Fruit fly (Drosophila melanogaster) whole organism, embryonic: ENCODE data around the gene Smu1.

Source experiments
- Ada2b ChIP-seq: fragments of 200-800 bp; sonication (Bioruptor generic); IDR thresholded peaks from 2 replicates; pipeline ENCODE4 v1.3.6; 2022; ENCODE audit warnings: missing biosample characterization, missing genetic modification characterization
- CG10274 ChIP-seq: fragments of 200-800 bp; sonication (Bioruptor generic); optimal IDR thresholded peaks from 3 replicates; lab custom pipeline; 2017; ENCODE audit warnings: missing biosample characterization, mild to moderate bottlenecking, missing genetic modification characterization
- CG10543 ChIP-seq: fragments of 200-800 bp; sonication (Bioruptor generic); optimal IDR thresholded peaks from 3 replicates; lab custom pipeline; 2017; ENCODE audit warnings: missing biosample characterization, mild to moderate bottlenecking, missing genetic modification characterization, moderate library complexity
- CG10565 ChIP-seq: fragments of 200-800 bp; sonication (Bioruptor generic); optimal IDR thresholded peaks from 3 replicates; lab custom pipeline; 2016; ENCODE audit warnings: missing biosample characterization, mild to moderate bottlenecking, missing genetic modification characterization
- CG12104 ChIP-seq: fragments of 200-800 bp; sonication (Bioruptor generic); optimal IDR thresholded peaks from 3 replicates; lab custom pipeline; 2016; ENCODE audit warnings: missing biosample characterization, missing genetic modification characterization
- CG12219 ChIP-seq: fragments of 200-800 bp; sonication (Bioruptor generic); optimal IDR thresholded peaks from 3 replicates; lab custom pipeline; 2018; ENCODE audit warnings: missing biosample characterization, mild to moderate bottlenecking, missing genetic modification characterization
- CG13296 ChIP-seq: fragments of 200-800 bp; sonication (Bioruptor generic); optimal IDR thresholded peaks from 3 replicates; lab custom pipeline; 2018; ENCODE audit warnings: missing biosample characterization, mild to moderate bottlenecking, missing genetic modification characterization
- CG15011 ChIP-seq: fragments of 200-800 bp; sonication (Bioruptor generic); optimal IDR thresholded peaks from 3 replicates; lab custom pipeline; 2018; ENCODE audit warnings: missing biosample characterization, mild to moderate bottlenecking, missing genetic modification characterization
- CG2875 ChIP-seq: fragments of 200-800 bp; sonication (Bioruptor generic); optimal IDR thresholded peaks from 2 replicates; lab custom pipeline; 2017; ENCODE audit warnings: missing biosample characterization, mild to moderate bottlenecking, missing genetic modification characterization, missing genetic modification reagents
- CG3065 ChIP-seq: fragments of 200-800 bp; sonication (Bioruptor generic); optimal IDR thresholded peaks from 2 replicates; lab custom pipeline; 2016; ENCODE audit warnings: missing biosample characterization, missing genetic modification characterization
- CG3163 ChIP-seq: fragments of 200-800 bp; sonication (Bioruptor generic); optimal IDR thresholded peaks from 3 replicates; lab custom pipeline; 2016; ENCODE audit warnings: missing biosample characterization, missing genetic modification characterization
- CG32532 ChIP-seq: fragments of 200-800 bp; sonication (Bioruptor generic); IDR thresholded peaks from 2 replicates; pipeline ENCODE4 v1.3.6; 2022; ENCODE audit warnings: missing biosample characterization, missing genetic modification characterization
- CG6689 ChIP-seq: fragments of 200-800 bp; sonication (Bioruptor generic); IDR thresholded peaks from 2 replicates; pipeline ENCODE4 v1.3.6; 2022; ENCODE audit warnings: missing biosample characterization, missing genetic modification characterization
- CG8281 ChIP-seq: fragments of 200-800 bp; sonication (Bioruptor generic); optimal IDR thresholded peaks from 2 replicates; lab custom pipeline; 2018; ENCODE audit warnings: missing biosample characterization, mild to moderate bottlenecking, missing genetic modification characterization, moderate library complexity
- CG8290 ChIP-seq, 3 experiments: fragments of 200-800 bp; sonication (Bioruptor generic); optimal IDR thresholded peaks; 2 replicates each; lab custom pipeline; 2016 to 2019; ENCODE audit warnings: missing biosample characterization in 3 of 3, missing genetic modification characterization in 3 of 3, mild to moderate bottlenecking in 2 of 3, moderate library complexity in 1 of 3
- CG9932 ChIP-seq: fragments of 200-800 bp; sonication (Bioruptor generic); IDR thresholded peaks from 2 replicates; pipeline ENCODE4 v1.3.6; 2022; ENCODE audit warnings: missing biosample characterization, missing genetic modification characterization
- Dad ChIP-seq: fragments of 200-800 bp; sonication (Bioruptor generic); optimal IDR thresholded peaks from 3 replicates; lab custom pipeline; 2016; ENCODE audit warnings: missing biosample characterization, missing genetic modification characterization
- Dbx ChIP-seq: fragments of 200-800 bp; sonication (Bioruptor generic); IDR thresholded peaks from 3 replicates; pipeline ENCODE4 v1.3.6; 2022; ENCODE audit warnings: missing biosample characterization, missing genetic modification characterization
- Deaf1 ChIP-seq: fragments of 200-800 bp; optimal IDR thresholded peaks from 3 replicates; lab custom pipeline; 2019; ENCODE audit warnings: missing biosample characterization, mild to moderate bottlenecking, missing genetic modification characterization, moderate library complexity
- Doc2 ChIP-seq: fragments of 200-800 bp; sonication (Bioruptor generic); IDR thresholded peaks from 2 replicates; pipeline ENCODE4 v1.3.6; 2022; ENCODE audit warnings: missing biosample characterization, missing genetic modification characterization
- Doc3 ChIP-seq: fragments of 200-800 bp; sonication (Bioruptor generic); IDR thresholded peaks from 3 replicates; pipeline ENCODE4 v1.3.6; 2022; ENCODE audit warnings: missing biosample characterization, missing genetic modification characterization; ENCODE audit not compliant: partially characterized antibody
- Dref ChIP-seq: fragments of 200-800 bp; sonication (Bioruptor generic); IDR thresholded peaks from 2 replicates; pipeline ENCODE4 v1.3.6; 2022; ENCODE audit warnings: missing biosample characterization, missing genetic modification characterization
- Eip74EF ChIP-seq, 2 experiments: fragments of 200-800 bp in 1 of 2; fragments of >200 bp in 1 of 2; sonication (Bioruptor generic) in 1 of 2; optimal IDR thresholded peaks; 2 replicates each; lab custom pipeline; 2017 to 2019; ENCODE audit warnings: missing biosample characterization in 2 of 2, missing genetic modification characterization in 2 of 2, mild to moderate bottlenecking in 1 of 2, moderate library complexity in 1 of 2
- HmgD ChIP-seq: fragments of 200-800 bp; sonication (Bioruptor generic); optimal IDR thresholded peaks from 3 replicates; lab custom pipeline; 2016; ENCODE audit warnings: missing biosample characterization, missing genetic modification characterization
- Hr51 ChIP-seq, 2 experiments: fragments of 200-800 bp; sonication (Bioruptor generic); optimal IDR thresholded peaks; 2 replicates in 1 of 2; 3 replicates in 1 of 2; lab custom pipeline; 2016 to 2018; ENCODE audit warnings: missing biosample characterization in 2 of 2, missing genetic modification characterization in 2 of 2, mild to moderate bottlenecking in 1 of 2, moderate library complexity in 1 of 2
- Lpt ChIP-seq: fragments of >200 bp; optimal IDR thresholded peaks from 2 replicates; lab custom pipeline; 2018; ENCODE audit warnings: missing biosample characterization, missing genetic modification characterization
- MESR4 ChIP-seq: fragments of 200-800 bp; sonication (Bioruptor generic); optimal IDR thresholded peaks from 2 replicates; lab custom pipeline; 2018; ENCODE audit warnings: missing biosample characterization, mild to moderate bottlenecking, missing genetic modification characterization, moderate library complexity
- Poxn ChIP-seq: fragments of 200-800 bp; sonication (Bioruptor generic); IDR thresholded peaks from 2 replicates; pipeline ENCODE4 v1.3.6; 2022; ENCODE audit warnings: missing biosample characterization, missing genetic modification characterization
- ato ChIP-seq: fragments of 200-800 bp; sonication (Bioruptor generic); IDR thresholded peaks from 2 replicates; pipeline ENCODE4 v1.3.6; 2022; ENCODE audit warnings: missing biosample characterization, missing genetic modification characterization; ENCODE audit not compliant: partially characterized antibody
- dimm ChIP-seq: fragments of 200-800 bp; sonication (Bioruptor generic); IDR thresholded peaks from 2 replicates; pipeline ENCODE4 v1.3.6; 2022; ENCODE audit warnings: missing biosample characterization, missing genetic modification characterization
- fd3F ChIP-seq: fragments of 200-800 bp; sonication (Bioruptor generic); optimal IDR thresholded peaks from 2 replicates; lab custom pipeline; 2018; ENCODE audit warnings: missing biosample characterization, mild to moderate bottlenecking, missing genetic modification characterization, moderate library complexity
- gcm ChIP-seq: fragments of 200-800 bp; sonication (Bioruptor generic); optimal IDR thresholded peaks from 2 replicates; lab custom pipeline; 2019; ENCODE audit warnings: missing biosample characterization, mild to moderate bottlenecking, missing genetic modification characterization, moderate library complexity
- kay ChIP-seq: fragments of 200-800 bp; sonication (Bioruptor generic); optimal IDR thresholded peaks from 2 replicates; lab custom pipeline; 2016; ENCODE audit warnings: missing biosample characterization, missing genetic modification characterization
- klu ChIP-seq: fragments of 200-800 bp; sonication (Bioruptor generic); IDR thresholded peaks from 2 replicates; pipeline ENCODE4 v1.3.6; 2022; ENCODE audit warnings: missing biosample characterization, missing genetic modification characterization
- knrl ChIP-seq: fragments of 200-800 bp; sonication (Bioruptor generic); IDR thresholded peaks from 3 replicates; pipeline ENCODE4 v1.3.6; 2022; ENCODE audit warnings: missing biosample characterization, missing genetic modification characterization; ENCODE audit not compliant: partially characterized antibody
- pan ChIP-seq, 4 experiments: fragments of >200 bp in 3 of 4; fragments of 200-800 bp in 1 of 4; sonication (Bioruptor generic) in 1 of 4; optimal IDR thresholded peaks in 3 of 4; IDR thresholded peaks in 1 of 4; 2 replicates each; pipeline versions ENCODE4 v1.3.6 to Lab custom; 2017 to 2022; ENCODE audit warnings: missing biosample characterization in 2 of 4, missing genetic modification characterization in 2 of 4, mixed read lengths in 1 of 4
- pum ChIP-seq: fragments of 200-800 bp; sonication (Bioruptor generic); optimal IDR thresholded peaks from 2 replicates; lab custom pipeline; 2016; ENCODE audit warnings: missing biosample characterization, missing genetic modification characterization
- pzg ChIP-seq: fragments of 200-800 bp; sonication (Bioruptor generic); optimal IDR thresholded peaks from 3 replicates; lab custom pipeline; 2018; ENCODE audit warnings: missing biosample characterization, mild to moderate bottlenecking, missing genetic modification characterization, moderate library complexity
- sens ChIP-seq: fragments of 200-800 bp; sonication (Bioruptor generic); peaks from one replicate; lab custom pipeline; 2016; ENCODE audit warnings: missing biosample characterization, missing genetic modification characterization
- ssp ChIP-seq: fragments of 200-800 bp; sonication (Bioruptor generic); IDR thresholded peaks from 2 replicates; pipeline ENCODE4 v1.3.6; 2022; ENCODE audit warnings: missing biosample characterization, missing genetic modification characterization

The Smu1 gene

dm6 chr3R:18985114-18985785, 4.1 kb upstream of the Smu1 start (continued):
- TF ChIP-seq pum (no peak), CG10543 (GFP tag; lab: Kevin White, UChicago) (no peak), Doc3 (GFP tag; lab: Robert Waterston, UW) (no peak), CG9932 (GFP tag; lab: Robert Waterston, UW) (peak; percentile 52; the same call in 1 of the 2 replicates), pzg (GFP tag; lab: Kevin White, UChicago) (no peak), CG12104 (GFP tag; lab: Kevin White, UChicago) (peak; percentile 18), CG6689 (GFP tag; lab: Robert Waterston, UW) (0 out of 2 replicates have a peak, but pooled peaks have one; percentile 7), CG3163 (no peak), gcm (GFP tag; lab: Kevin White, UChicago) (no peak), ssp (GFP tag; lab: Robert Waterston, UW) (no peak), CG32532 (GFP tag; lab: Robert Waterston, UW) (no peak; the same call in none of the 2 replicates), Deaf1 (tag; lab: Kevin White, UChicago) (peak; percentile 29), kay (GFP tag; lab: Kevin White, UChicago) (no peak), fd3F (GFP tag; lab: Kevin White, UChicago) (peak; percentile 5), Poxn (GFP tag; lab: Robert Waterston, UW) (no peak), Dref (GFP tag; lab: Robert Waterston, UW) (no peak), Hr51 (GFP tag; optimal IDR thresholded peaks at IDR 0.05; lab: Kevin White, UChicago) (peak in 1 of 2 experiments; percentile 36), Dad (GFP tag; lab: Kevin White, UChicago) (no peak), Doc2 (GFP tag; lab: Robert Waterston, UW) (no peak), dimm (no peak), CG15011 (GFP tag; lab: Kevin White, UChicago) (peak; percentile 22), klu (GFP tag; lab: Robert Waterston, UW) (peak; percentile 45; the same call in 1 of the 2 replicates), ato (GFP tag; lab: Robert Waterston, UW) (no peak), Eip74EF (GFP tag; optimal IDR thresholded peaks at IDR 0.05; lab: Kevin White, UChicago) (no peak), CG10565 (no peak), CG8290 (GFP tag; optimal IDR thresholded peaks at IDR 0.05; lab: Kevin White, UChicago) (no peak), CG8290 (tag; optimal IDR thresholded peaks at IDR 0.05; lab: Kevin White, UChicago) (no peak), Lpt (GFP tag; lab: Kevin White, UChicago) (no peak), Dbx (GFP tag; lab: Robert Waterston, UW) (peak; percentile 63; the same call in 1 of the 3 replicates), knrl (no peak), CG8281 (tag; lab: Kevin White, UChicago) (no peak), sens (GFP tag; lab: Kevin White, UChicago) (no peak), CG10274 (GFP tag; lab: Kevin White, UChicago) (no peak), HmgD (GFP tag; lab: Kevin White, UChicago) (no peak), MESR4 (GFP tag; lab: Kevin White, UChicago) (no peak), CG2875 (GFP tag; lab: Kevin White, UChicago) (no peak), CG12219 (GFP tag; lab: Kevin White, UChicago) (no peak), pan (optimal IDR thresholded peaks at IDR 0.05; lab: Kevin White, UChicago) (no peak), pan (GFP tag; optimal IDR thresholded peaks at IDR 0.05 in 1 of 2, IDR thresholded peaks at IDR 0.05 in 1 of 2) (peak in 1 of 2 experiments; percentile 26), CG3065 (GFP tag; lab: Kevin White, UChicago) (no peak), Ada2b (GFP tag; lab: Robert Waterston, UW) (no peak), CG13296 (GFP tag; lab: Kevin White, UChicago) (peak; percentile 32)
